Worm (Caenorhabditis elegans): ENCODE data around the gene srh-159.

DNA sequence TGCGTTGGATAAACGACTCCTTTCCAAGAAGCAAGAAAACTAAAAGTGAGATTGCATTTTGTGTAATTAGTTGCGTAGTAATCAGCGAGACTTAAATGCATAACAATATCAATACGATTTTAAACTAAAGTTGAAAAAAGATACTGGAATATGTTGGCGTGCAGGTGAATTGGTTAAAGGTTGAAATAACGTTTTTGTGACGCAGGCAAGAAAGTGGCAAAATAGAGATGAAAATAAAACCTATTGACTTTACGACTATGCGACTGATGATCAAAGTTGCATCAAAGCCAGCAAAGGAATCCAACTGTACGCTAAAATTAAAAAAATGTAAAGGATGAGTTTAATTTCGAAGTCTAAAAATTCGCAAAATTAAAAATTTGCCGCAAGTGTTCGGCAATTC lies 16.7 kb upstream of the srh-159 start, which contains the start of gene srh-102:
- TF ChIP-seq ztf-1 (GFP tag; conservative IDR thresholded peaks at IDR 0.05), result no peak
- TF ChIP-seq elt-3 (tag; optimal IDR thresholded peaks at IDR 0.05), result no peak
- no peak for TF ChIP-seq lin-13 (GFP tag; optimal IDR thresholded peaks at IDR 0.05)
- no peak for TF ChIP-seq ama-1 (optimal IDR thresholded peaks at IDR 0.05)
- no peak for TF ChIP-seq mab-5 (tag; optimal IDR thresholded peaks at IDR 0.05)
- no peak for TF ChIP-seq nhr-6 (tag; optimal IDR thresholded peaks at IDR 0.05)
- no peak for TF ChIP-seq nhr-10 (tag; optimal IDR thresholded peaks at IDR 0.05)
- no peak for TF ChIP-seq aly-2 (tag; optimal IDR thresholded peaks at IDR 0.05)
- TF ChIP-seq mdl-1 (tag; optimal IDR thresholded peaks at IDR 0.05), result no peak

Measured in whole organism, L2 larva.